Fruit fly (Drosophila melanogaster): ENCODE results near the gene Strump.

Gene Strump

dm6 chr3L:16113607-16114337 lies 8.0 kb upstream of the Strump start (continued):
- TF ChIP-seq cato (GFP tag; optimal IDR thresholded peaks at IDR 0.05; ENCODE audit: borderline replicate concordance) (peak; percentile 47), fd102C (GFP tag; optimal IDR thresholded peaks at IDR 0.05) (no peak), eyg (GFP tag; optimal IDR thresholded peaks at IDR 0.05) (peak; percentile 77), klu (GFP tag; IDR thresholded peaks at IDR 0.05) (peak; percentile 55; the same call in 1 of the 2 replicates), CG7372 (GFP tag; IDR thresholded peaks at IDR 0.05) (0 out of 2 replicates have a peak, but pooled peaks have one; percentile 52), Dref (GFP tag; IDR thresholded peaks at IDR 0.05) (peak; percentile 46), CG6683 (GFP tag; optimal IDR thresholded peaks at IDR 0.05) (peak; percentile 76), pb (GFP tag; optimal IDR thresholded peaks at IDR 0.05) (peak; percentile 82), slou (GFP tag; optimal IDR thresholded peaks at IDR 0.05) (peak; percentile 32), Hr78 (GFP tag; optimal IDR thresholded peaks at IDR 0.05) (no peak), CG3995 (GFP tag; optimal IDR thresholded peaks at IDR 0.05) (no peak), Hsf (GFP tag; optimal IDR thresholded peaks at IDR 0.05) (peak; percentile 85), CG1024 (GFP tag; IDR thresholded peaks at IDR 0.05) (0 out of 2 replicates have a peak, but pooled peaks have one; percentile 21), gt (GFP tag; IDR thresholded peaks at IDR 0.05) (no peak), dan (GFP tag; IDR thresholded peaks at IDR 0.05) (no peak), CG6175 (GFP tag; IDR thresholded peaks at IDR 0.05) (no peak), CG10366 (GFP tag; IDR thresholded peaks at IDR 0.05) (peak; percentile 80), Adf1 (GFP tag; IDR thresholded peaks at IDR 0.05) (peak; percentile 68), exex (tag; optimal IDR thresholded peaks at IDR 0.05) (peak; percentile 64), prd (optimal IDR thresholded peaks at IDR 0.05) (no peak), prd (GFP tag; IDR thresholded peaks at IDR 0.05) (peak; percentile 82), Chrac-16 (GFP tag; optimal IDR thresholded peaks at IDR 0.05) (peak; percentile 83), CG14667 (GFP tag; IDR thresholded peaks at IDR 0.05) (0 out of 2 replicates have a peak, but pooled peaks have one; percentile 54), CG34376 (GFP tag; optimal IDR thresholded peaks at IDR 0.05) (peak; percentile 88), Sox100B (GFP tag; optimal IDR thresholded peaks at IDR 0.05) (no peak), jumu (GFP tag; optimal IDR thresholded peaks at IDR 0.05) (peak; percentile 85), BEAF-32 (GFP tag; optimal IDR thresholded peaks at IDR 0.05) (peak; percentile 87), wor (GFP tag; IDR thresholded peaks at IDR 0.05) (peak; percentile 41), pho (GFP tag; optimal IDR thresholded peaks at IDR 0.05) (peak; percentile 93), bowl (GFP tag; IDR thresholded peaks at IDR 0.05) (no peak), CG11723 (GFP tag; optimal IDR thresholded peaks at IDR 0.05) (peak; percentile 75), ems (GFP tag; optimal IDR thresholded peaks at IDR 0.05) (peak; percentile 86), grau (tag; optimal IDR thresholded peaks at IDR 0.05) (peak; percentile 82), Xbp1 (GFP tag; optimal IDR thresholded peaks at IDR 0.05) (peak; percentile 89), CG13775 (GFP tag; optimal IDR thresholded peaks at IDR 0.05) (peak; percentile 84), CG7786 (GFP tag; optimal IDR thresholded peaks at IDR 0.05) (peak; percentile 78), Sry-δ (GFP tag; optimal IDR thresholded peaks at IDR 0.05) (peak; percentile 73), fu2 (GFP tag; optimal IDR thresholded peaks at IDR 0.05) (peak; percentile 82), lab (GFP tag; optimal IDR thresholded peaks at IDR 0.05) (no peak), Dp (GFP tag; optimal IDR thresholded peaks at IDR 0.05) (peak; percentile 51), cas (GFP tag; IDR thresholded peaks at IDR 0.05) (peak; percentile 55; the same call in 1 of the 2 replicates), sisA (GFP tag; IDR thresholded peaks at IDR 0.05) (peak; percentile 72), CG10274 (GFP tag; optimal IDR thresholded peaks at IDR 0.05) (peak; percentile 30), CG15011 (GFP tag; optimal IDR thresholded peaks at IDR 0.05) (no peak), Hmx (GFP tag; optimal IDR thresholded peaks at IDR 0.05) (peak; percentile 68), CG7271 (tag; optimal IDR thresholded peaks at IDR 0.05) (no peak), Kr (GFP tag; optimal IDR thresholded peaks at IDR 0.05) (no peak), Dad (GFP tag; optimal IDR thresholded peaks at IDR 0.05) (peak; percentile 83), insv (GFP tag; optimal IDR thresholded peaks at IDR 0.05) (peak; percentile 12 to 65), CG32772 (GFP tag; IDR thresholded peaks at IDR 0.05) (peak; percentile 80)
